Worm (Caenorhabditis elegans): ENCODE data around the gene cbp-1.

DNA sequence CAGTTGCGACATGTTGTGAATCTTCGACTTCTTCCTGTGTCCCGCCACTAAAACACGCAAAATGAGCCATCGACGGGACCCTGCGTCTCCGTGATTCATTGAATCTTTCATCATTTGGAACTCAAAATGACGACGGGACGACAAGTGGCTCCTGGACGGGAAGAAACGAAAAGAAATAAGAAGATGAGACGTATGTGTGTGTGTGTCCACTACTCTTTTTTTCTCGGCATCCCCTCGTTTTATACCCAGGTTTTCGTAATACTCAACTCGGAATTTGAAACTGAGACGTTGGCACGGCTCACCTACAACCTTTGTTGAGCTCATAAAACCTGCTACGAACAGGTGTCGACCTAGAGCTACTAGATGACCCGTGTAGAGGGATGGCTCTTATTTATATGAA, 21.8 kb upstream of the cbp-1 start:
- TF ChIP-seq nhr-77 (tag; optimal IDR thresholded peaks at IDR 0.05) (no peak), lir-3 (tag; optimal IDR thresholded peaks at IDR 0.05) (no peak), ceh-62 (tag; optimal IDR thresholded peaks at IDR 0.05) (no peak), mdl-1 (tag; optimal IDR thresholded peaks at IDR 0.05) (no peak), lin-38 (GFP tag; IDR thresholded peaks at IDR 0.05) (no peak), snpc-1.2 (GFP tag; IDR thresholded peaks at IDR 0.05) (no peak), ctbp-1 (GFP tag; IDR thresholded peaks at IDR 0.05) (no peak), lin-13 (GFP tag; optimal IDR thresholded peaks at IDR 0.05) (no peak), pha-4 (GFP tag; IDR thresholded peaks at IDR 0.05) (no peak), pha-4 (tag; optimal IDR thresholded peaks at IDR 0.05) (no peak), snpc-4 (tag; optimal IDR thresholded peaks at IDR 0.05) (no peak), Y5F2A.4 (GFP tag; optimal IDR thresholded peaks at IDR 0.05) (no peak), ceh-28 (tag; optimal IDR thresholded peaks at IDR 0.05) (no peak), hmg-1.1 (GFP tag; IDR thresholded peaks at IDR 0.05) (no peak), lin-39 (tag; optimal IDR thresholded peaks at IDR 0.05) (no peak)

All from whole organism, L4 larva.